Worm (Caenorhabditis elegans): ENCODE data around the gene F14H8.4.

ce11 chrV:15069435-15069985, 45.9 kb downstream of the F14H8.4 start:
- no peak for TF ChIP-seq eor-1 (tag; optimal IDR thresholded peaks at IDR 0.05)
- TF ChIP-seq snpc-4 (tag; optimal IDR thresholded peaks at IDR 0.05), result no peak
- no peak for TF ChIP-seq nhr-76 (tag; optimal IDR thresholded peaks at IDR 0.05)
- TF ChIP-seq elt-3 (tag; optimal IDR thresholded peaks at IDR 0.05), result no peak
- no peak for TF ChIP-seq ztf-11 (tag; optimal IDR thresholded peaks at IDR 0.05)
- TF ChIP-seq tbx-2 (tag; optimal IDR thresholded peaks at IDR 0.05), result no peak
- TF ChIP-seq lsy-12 (tag; optimal IDR thresholded peaks at IDR 0.05), result no peak
- TF ChIP-seq R02D3.7 (tag; optimal IDR thresholded peaks at IDR 0.05), result no peak
- TF ChIP-seq skn-1 (tag; optimal IDR thresholded peaks at IDR 0.05), result no peak
- TF ChIP-seq ZK546.5 (tag; optimal IDR thresholded peaks at IDR 0.05), result no peak

Measured in whole organism, L3 larva.